Worm (Caenorhabditis elegans): ENCODE results near the gene B0035.13.

B0035.13 gene

DNA sequence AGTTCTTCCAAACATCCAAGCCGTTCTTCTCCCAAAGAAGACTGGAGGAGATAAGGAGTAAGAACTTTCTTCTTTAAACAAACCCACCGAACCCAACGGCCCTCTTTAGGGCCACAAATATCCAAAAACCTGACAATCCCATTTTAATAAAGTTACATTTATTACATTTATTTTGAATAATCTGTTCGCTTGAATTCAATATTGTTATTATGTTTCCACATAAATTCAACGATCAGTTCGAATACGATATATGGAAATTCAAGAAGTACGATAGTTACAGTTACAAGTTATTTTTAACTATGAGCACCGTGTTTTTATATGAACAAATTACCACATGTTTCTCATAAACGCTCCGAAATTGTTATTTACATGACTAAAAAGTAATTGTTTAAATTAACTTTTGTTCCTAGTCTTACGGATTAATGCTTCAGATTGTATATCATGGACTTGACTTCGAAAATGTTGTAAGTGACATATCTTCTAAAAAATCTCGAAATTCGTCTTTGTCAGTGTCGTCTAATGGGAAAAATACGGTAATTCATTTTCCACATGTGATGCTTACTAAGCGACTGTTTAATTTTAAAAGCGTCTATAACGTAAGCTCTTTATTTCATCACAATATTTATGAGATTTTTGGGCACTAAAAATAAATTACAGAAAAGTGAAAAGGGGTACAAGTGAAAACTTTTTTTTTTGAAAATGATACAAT, 34.4 kb upstream of the B0035.13 start:
- no peak for TF ChIP-seq ZK546.5 (tag; optimal IDR thresholded peaks at IDR 0.05)
- TF ChIP-seq ama-1 (optimal IDR thresholded peaks at IDR 0.05) = no peak
- TF ChIP-seq sma-3 (GFP tag; optimal IDR thresholded peaks at IDR 0.05) = no peak
- TF ChIP-seq ceh-16 (tag; optimal IDR thresholded peaks at IDR 0.05) = no peak
- no peak for TF ChIP-seq crh-2 (tag; optimal IDR thresholded peaks at IDR 0.05)
- TF ChIP-seq fos-1 (tag; optimal IDR thresholded peaks at IDR 0.05) = no peak
- no peak for TF ChIP-seq gmeb-1 (tag; optimal IDR thresholded peaks at IDR 0.05)
- TF ChIP-seq lin-11 (tag; optimal IDR thresholded peaks at IDR 0.05) = no peak
- no peak for TF ChIP-seq peb-1 (tag; optimal IDR thresholded peaks at IDR 0.05)
- no peak for TF ChIP-seq nhr-25 (tag; optimal IDR thresholded peaks at IDR 0.05)
- TF ChIP-seq sem-4 (tag; optimal IDR thresholded peaks at IDR 0.05) = no peak
- no peak for TF ChIP-seq snpc-4 (tag; optimal IDR thresholded peaks at IDR 0.05)
- TF ChIP-seq nhr-237 (tag; optimal IDR thresholded peaks at IDR 0.05) = no peak
- no peak for TF ChIP-seq mab-5 (tag; optimal IDR thresholded peaks at IDR 0.05)
- TF ChIP-seq elt-3 (tag; optimal IDR thresholded peaks at IDR 0.05) = no peak

DNA sequence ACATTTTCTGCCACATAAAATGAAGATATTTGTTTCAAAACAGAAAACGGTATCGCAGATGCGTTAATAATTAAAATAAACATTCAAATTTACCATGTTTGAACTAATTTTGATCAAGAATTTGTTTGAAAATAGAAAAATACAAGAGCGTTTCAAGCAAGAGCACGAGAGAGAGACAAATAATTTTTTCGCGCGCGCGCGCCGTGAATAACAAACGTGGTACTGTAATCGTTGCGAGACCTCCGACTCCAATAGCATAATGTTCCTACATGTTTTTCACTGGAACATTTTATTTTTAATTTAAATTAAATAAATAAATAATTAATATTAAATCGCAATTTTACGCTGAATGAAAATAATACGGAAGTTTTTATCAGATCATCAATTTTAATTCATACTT, 30.5 kb upstream of the B0035.13 start, which contains the start of gene F54E12.2:
F54E12.2 (minus strand) TSS at position 164 of the 400 bp plus-strand sequence.
- TF ChIP-seq lsy-2 (tag; optimal IDR thresholded peaks at IDR 0.05) (no peak), ztf-1 (GFP tag; conservative IDR thresholded peaks at IDR 0.05) (no peak), lin-11 (tag; optimal IDR thresholded peaks at IDR 0.05) (no peak), R02D3.7 (tag; optimal IDR thresholded peaks at IDR 0.05) (no peak), mdl-1 (tag; optimal IDR thresholded peaks at IDR 0.05) (no peak), sma-3 (GFP tag; optimal IDR thresholded peaks at IDR 0.05) (no peak), elt-1 (tag; optimal IDR thresholded peaks at IDR 0.05) (no peak), nhr-237 (tag; optimal IDR thresholded peaks at IDR 0.05) (no peak), ztf-4 (tag; optimal IDR thresholded peaks at IDR 0.05) (no peak), gmeb-1 (tag; optimal IDR thresholded peaks at IDR 0.05) (no peak), ama-1 (optimal IDR thresholded peaks at IDR 0.05) (no peak), fos-1 (tag; optimal IDR thresholded peaks at IDR 0.05) (no peak), snpc-4 (tag; optimal IDR thresholded peaks at IDR 0.05) (no peak), lin-39 (tag; optimal IDR thresholded peaks at IDR 0.05) (no peak), alr-1 (tag; optimal IDR thresholded peaks at IDR 0.05) (no peak), unc-62 (GFP tag; optimal IDR thresholded peaks at IDR 0.05) (no peak), unc-55 (GFP tag; optimal IDR thresholded peaks at IDR 0.05) (no peak)

DNA sequence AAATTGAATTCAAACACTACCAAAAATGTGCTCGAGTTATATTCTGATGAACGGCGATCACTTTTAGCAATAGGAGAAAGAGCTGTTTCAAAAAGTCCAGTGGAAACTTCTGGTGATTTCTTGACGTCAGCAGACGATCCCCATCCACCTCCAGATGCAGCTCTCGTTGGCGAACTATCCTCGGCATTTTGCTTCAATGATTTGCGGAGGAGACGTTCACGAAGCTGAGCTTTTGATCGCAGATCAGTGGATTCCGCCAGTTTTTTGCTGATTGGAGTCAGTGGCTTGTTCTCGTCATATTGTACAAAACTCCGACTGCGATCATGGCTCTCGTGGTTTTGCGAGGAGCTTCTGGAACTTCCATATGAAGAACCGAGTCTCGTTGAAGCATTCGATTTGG, 29.7 kb upstream of the B0035.13 start:
- TF ChIP-seq nhr-10 (tag; optimal IDR thresholded peaks at IDR 0.05) (no peak), ama-1 (optimal IDR thresholded peaks at IDR 0.05) (no peak), nhr-25 (tag; optimal IDR thresholded peaks at IDR 0.05) (no peak), ZK546.5 (tag; optimal IDR thresholded peaks at IDR 0.05) (no peak), nhr-12 (tag; optimal IDR thresholded peaks at IDR 0.05) (no peak), alr-1 (tag; optimal IDR thresholded peaks at IDR 0.05) (no peak), snpc-4 (tag; optimal IDR thresholded peaks at IDR 0.05) (no peak), nhr-11 (tag; optimal IDR thresholded peaks at IDR 0.05) (no peak), ztf-1 (GFP tag; conservative IDR thresholded peaks at IDR 0.05) (no peak), lin-39 (tag; optimal IDR thresholded peaks at IDR 0.05) (no peak), aly-2 (tag; optimal IDR thresholded peaks at IDR 0.05) (no peak)

DNA sequence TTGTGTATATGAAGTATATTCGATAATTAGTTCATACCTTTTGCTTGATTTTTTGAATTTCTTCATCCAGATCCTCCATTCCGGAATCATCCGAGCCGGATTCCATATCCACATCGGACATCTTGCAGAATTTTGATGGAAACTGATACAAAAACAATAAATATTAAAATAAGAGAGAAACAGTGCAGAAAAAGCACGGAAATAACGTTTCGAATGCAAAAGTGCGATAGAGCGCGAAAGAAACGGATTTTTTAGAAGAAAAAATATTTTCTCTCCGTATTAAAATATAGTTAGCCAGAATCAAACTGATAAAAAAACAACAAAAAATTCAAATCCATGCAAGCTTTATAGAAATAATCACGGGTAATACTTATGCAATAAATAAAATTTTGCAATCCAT, 26.2 kb upstream of the B0035.13 start, which contains the start of gene sart-3:
sart-3 (minus strand) TSS at position 219 of the 400 bp plus-strand sequence.
- peak; percentile 47 for TF ChIP-seq C34F6.9 (tag; optimal IDR thresholded peaks at IDR 0.05)
- no peak for TF ChIP-seq ama-1 (optimal IDR thresholded peaks at IDR 0.05)
- TF ChIP-seq snpc-4 (tag; optimal IDR thresholded peaks at IDR 0.05) = no peak
- TF ChIP-seq lin-13 (GFP tag; optimal IDR thresholded peaks at IDR 0.05) = no peak
- TF ChIP-seq unc-55 (GFP tag; optimal IDR thresholded peaks at IDR 0.05) = peak; percentile 58
- no peak for TF ChIP-seq nhr-21 (tag; optimal IDR thresholded peaks at IDR 0.05)
- TF ChIP-seq nhr-23 (tag; optimal IDR thresholded peaks at IDR 0.05) = no peak
- TF ChIP-seq elt-3 (tag; optimal IDR thresholded peaks at IDR 0.05) = no peak

DNA sequence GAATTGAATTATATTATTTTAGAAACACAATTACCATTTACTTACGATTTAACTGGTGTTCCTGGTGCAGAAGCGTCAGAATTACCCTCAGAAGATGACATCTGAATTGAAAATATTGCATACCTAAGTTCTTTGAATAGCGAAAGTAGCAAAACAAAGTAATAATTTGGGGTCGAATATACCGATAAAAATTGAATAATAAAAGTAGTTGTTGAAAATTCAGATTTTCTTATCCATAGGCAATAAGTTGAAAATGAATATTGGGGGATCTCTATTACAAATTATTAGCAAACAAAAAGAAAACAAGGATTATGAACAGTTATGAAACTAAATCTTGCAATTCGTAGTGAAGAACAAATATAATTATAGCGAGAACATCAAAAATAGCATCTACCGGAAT, 22.7 kb upstream of the B0035.13 start, which contains the start of gene leo-1:
leo-1 (minus strand) TSS at position 101 of the 400 bp plus-strand sequence.
- no peak for TF ChIP-seq lsy-2 (tag; optimal IDR thresholded peaks at IDR 0.05)
- TF ChIP-seq F13H6.1 (tag; optimal IDR thresholded peaks at IDR 0.05) = no peak
- no peak for TF ChIP-seq ama-1 (optimal IDR thresholded peaks at IDR 0.05)
- TF ChIP-seq unc-55 (GFP tag; optimal IDR thresholded peaks at IDR 0.05) = no peak
- TF ChIP-seq sem-4 (tag; optimal IDR thresholded peaks at IDR 0.05) = no peak
- no peak for TF ChIP-seq egl-27 (tag; optimal IDR thresholded peaks at IDR 0.05)
- TF ChIP-seq nhr-11 (tag; optimal IDR thresholded peaks at IDR 0.05) = no peak
- no peak for TF ChIP-seq ztf-4 (tag; optimal IDR thresholded peaks at IDR 0.05)
- TF ChIP-seq nhr-237 (tag; optimal IDR thresholded peaks at IDR 0.05) = no peak
- no peak for TF ChIP-seq unc-62 (GFP tag; optimal IDR thresholded peaks at IDR 0.05)
- no peak for TF ChIP-seq zag-1 (tag; optimal IDR thresholded peaks at IDR 0.05)
- TF ChIP-seq unc-39 (tag; optimal IDR thresholded peaks at IDR 0.05) = no peak
- no peak for TF ChIP-seq mbf-1 (tag; optimal IDR thresholded peaks at IDR 0.05)
- no peak for TF ChIP-seq alr-1 (tag; optimal IDR thresholded peaks at IDR 0.05)
- TF ChIP-seq ceh-82 (tag; optimal IDR thresholded peaks at IDR 0.05) = no peak

All from whole organism, L2 larva.